Worm (Caenorhabditis elegans): Measurements from ENCODE around the gene R148.7.
A peak's percentile ranks its signal among the peaks of the same experiment; 100 is the strongest.

R148.7 gene

ce11 chrIII:3174985-3175384 lies 23.2 kb downstream of the R148.7 start, which contains the start of gene R148.3 (continued):
- peak; percentile 43 for TF ChIP-seq dsc-1 (tag; optimal IDR thresholded peaks at IDR 0.05)
- no peak for TF ChIP-seq ceh-8 (GFP tag; optimal IDR thresholded peaks at IDR 0.05)
- TF ChIP-seq mab-9 (GFP tag; IDR thresholded peaks at IDR 0.05) = no peak
- TF ChIP-seq pag-3 (tag; optimal IDR thresholded peaks at IDR 0.05; ENCODE audit: borderline replicate concordance, insufficient read depth) = no peak
- TF ChIP-seq lin-39 (tag; optimal IDR thresholded peaks at IDR 0.05) = peak; percentile 6
- no peak for TF ChIP-seq sptf-1 (tag; optimal IDR thresholded peaks at IDR 0.05)
- TF ChIP-seq lsy-2 (tag; optimal IDR thresholded peaks at IDR 0.05) = peak; percentile 49 to 69
- TF ChIP-seq ztf-4 (tag; optimal IDR thresholded peaks at IDR 0.05) = no peak
- TF ChIP-seq ceh-82 (tag; optimal IDR thresholded peaks at IDR 0.05) = peak; percentile 33 to 45 (median 34)
- TF ChIP-seq mdl-1 (tag; optimal IDR thresholded peaks at IDR 0.05) = peak in 1 of 2 experiments; percentile 61
- TF ChIP-seq lin-15B (tag; optimal IDR thresholded peaks at IDR 0.05) = peak; percentile 30

DNA sequence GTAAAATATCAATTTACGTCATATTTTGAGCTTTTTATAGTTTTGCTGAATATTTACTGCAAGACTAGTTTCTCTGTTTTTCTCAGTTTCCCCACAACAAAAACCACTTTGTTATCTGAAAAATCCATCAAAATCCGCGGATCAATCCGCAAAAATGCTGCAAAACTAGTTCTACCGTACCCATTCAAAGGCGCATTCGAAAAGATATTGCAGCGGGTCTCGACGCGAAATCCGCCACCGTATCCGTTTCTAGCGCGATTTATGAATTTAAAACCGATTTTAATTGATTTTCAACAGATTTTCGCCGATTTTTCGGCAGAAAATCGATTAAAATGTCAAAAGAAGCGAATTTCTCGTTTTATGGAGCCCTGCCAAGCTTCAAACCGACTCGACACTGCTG lies 26.8 kb downstream of the R148.7 start, which contains the start of gene R148.4:
Gene R148.4 (plus strand): TSS at position 211 of the 400 bp plus-strand sequence.
- TF ChIP-seq nhr-90 (tag; optimal IDR thresholded peaks at IDR 0.05; ENCODE audit: poor library complexity) (no peak), nhr-77 (tag; optimal IDR thresholded peaks at IDR 0.05) (no peak), mab-9 (GFP tag; IDR thresholded peaks at IDR 0.05) (no peak), snu-23 (GFP tag; optimal IDR thresholded peaks at IDR 0.05) (no peak), rnt-1 (tag; optimal IDR thresholded peaks at IDR 0.05) (no peak), sox-4 (tag; optimal IDR thresholded peaks at IDR 0.05) (no peak), ama-1 (optimal IDR thresholded peaks at IDR 0.05) (no peak), ceh-90 (tag; optimal IDR thresholded peaks at IDR 0.05) (no peak), grh-1 (GFP tag; IDR thresholded peaks at IDR 0.05) (no peak), nhr-84 (tag; optimal IDR thresholded peaks at IDR 0.05) (no peak), tbx-2 (tag; optimal IDR thresholded peaks at IDR 0.05) (no peak), zip-4 (GFP tag; optimal IDR thresholded peaks at IDR 0.05) (no peak), mep-1 (tag; optimal IDR thresholded peaks at IDR 0.05) (no peak), fos-1 (tag; optimal IDR thresholded peaks at IDR 0.05) (no peak), ceh-88 (GFP tag; IDR thresholded peaks at IDR 0.05) (no peak)

DNA sequence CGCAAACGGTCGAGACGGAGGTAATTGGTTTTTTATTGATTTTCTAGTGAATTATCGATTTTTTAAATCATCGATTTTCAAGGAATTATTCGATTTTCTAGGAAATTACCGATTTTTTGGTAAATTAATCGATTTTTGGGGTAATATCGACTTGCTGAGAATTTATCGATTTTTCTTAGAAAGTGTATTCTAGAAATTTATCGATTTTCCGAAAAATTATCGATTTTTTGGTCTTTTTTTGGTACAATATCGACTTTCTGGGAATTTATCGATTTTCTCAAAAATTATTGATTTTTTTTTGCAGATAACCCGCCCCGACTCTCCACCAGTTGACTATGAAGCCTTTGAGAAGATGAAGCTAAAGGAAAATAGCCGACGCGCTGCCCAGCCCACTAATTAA lies 27.7 kb downstream of the R148.7 start:
- TF ChIP-seq C34B4.2 (tag; optimal IDR thresholded peaks at IDR 0.05) = no peak
- no peak for TF ChIP-seq nhr-28 (tag; optimal IDR thresholded peaks at IDR 0.05)
- no peak for TF ChIP-seq aha-1 (tag; optimal IDR thresholded peaks at IDR 0.05)
- no peak for TF ChIP-seq C04F5.9 (tag; optimal IDR thresholded peaks at IDR 0.05)
- no peak for TF ChIP-seq C16A3.4 (tag; optimal IDR thresholded peaks at IDR 0.05)
- no peak for TF ChIP-seq ceh-63 (GFP tag; optimal IDR thresholded peaks at IDR 0.05)
- TF ChIP-seq zip-4 (GFP tag; optimal IDR thresholded peaks at IDR 0.05) = no peak
- TF ChIP-seq fos-1 (tag; optimal IDR thresholded peaks at IDR 0.05) = no peak

ce11 chrIII:3169279-3169678 lies 28.9 kb downstream of the R148.7 start:
- TF ChIP-seq ztf-11 (tag; optimal IDR thresholded peaks at IDR 0.05) = no peak
- TF ChIP-seq nhr-237 (tag; optimal IDR thresholded peaks at IDR 0.05) = no peak
- no peak for TF ChIP-seq aly-2 (tag; optimal IDR thresholded peaks at IDR 0.05)
- TF ChIP-seq unc-30 (tag; optimal IDR thresholded peaks at IDR 0.05) = no peak
- TF ChIP-seq pqm-1 (tag; optimal IDR thresholded peaks at IDR 0.05) = no peak
- TF ChIP-seq alr-1 (tag; optimal IDR thresholded peaks at IDR 0.05; ENCODE audit: borderline replicate concordance) = no peak
- no peak for TF ChIP-seq xbp-1 (tag; optimal IDR thresholded peaks at IDR 0.05)
- TF ChIP-seq lsy-2 (tag; optimal IDR thresholded peaks at IDR 0.05) = no peak
